3 fruit fly cellular contexts compared by ENCODE assay signal in genomic region chr3L:7153634-7154033, dm6.
A peak's percentile ranks its signal among the peaks of the same experiment; 100 is the strongest.
TF ChIP-seq lines count a peak whose summit lies in the region.

No protein-coding gene starts in this region.

TF ChIP-seq in whole organism, embryonic, 481 proteins besides CTCF, POLR2A, EP300 and RAD21 (continued from another document and continues in another):
- TF ChIP-seq C15 (GFP tag; IDR thresholded peaks at IDR 0.05; lab: Robert Waterston, UW) (no peak), MESR4 (GFP tag; optimal IDR thresholded peaks at IDR 0.05; lab: Kevin White, UChicago) (no peak), fd64A (GFP tag; optimal IDR thresholded peaks at IDR 0.05; lab: Kevin White, UChicago) (no peak), CG11398 (GFP tag; optimal IDR thresholded peaks at IDR 0.05; lab: Kevin White, UChicago) (no peak), CG3995 (GFP tag; optimal IDR thresholded peaks at IDR 0.05; lab: Kevin White, UChicago) (no peak), dmrt99B (tag; optimal IDR thresholded peaks at IDR 0.05; lab: Kevin White, UChicago) (peak; percentile 39), lilli (GFP tag; optimal IDR thresholded peaks at IDR 0.05; lab: Kevin White, UChicago) (peak; percentile 1), Atf6 (GFP tag; IDR thresholded peaks at IDR 0.05; lab: Robert Waterston, UW) (no peak), yki (optimal IDR thresholded peaks at IDR 0.05; lab: Kevin White, UChicago) (no peak), CG5245 (GFP tag; optimal IDR thresholded peaks at IDR 0.05; lab: Kevin White, UChicago) (no peak), CG2712 (tag; optimal IDR thresholded peaks at IDR 0.05; lab: Kevin White, UChicago) (peak; percentile 19), sens (GFP tag; lab: Kevin White, UChicago) (peak; percentile 76), lola (GFP tag; optimal IDR thresholded peaks at IDR 0.05; lab: Kevin White, UChicago) (peak in 1 of 3 experiments; percentile 5), Hey (tag; optimal IDR thresholded peaks at IDR 0.05; lab: Kevin White, UChicago) (no peak), esg (GFP tag; conservative IDR thresholded peaks at IDR 0.05; lab: Robert Waterston, UW) (no peak), Adf1 (GFP tag; IDR thresholded peaks at IDR 0.05; lab: Robert Waterston, UW) (no peak), wek (GFP tag; optimal IDR thresholded peaks at IDR 0.05; lab: Kevin White, UChicago) (no peak), CG6254 (GFP tag; optimal IDR thresholded peaks at IDR 0.05; lab: Kevin White, UChicago) (no peak), fd96Cb (tag; optimal IDR thresholded peaks at IDR 0.05; lab: Kevin White, UChicago) (no peak), dimm (GFP tag; IDR thresholded peaks at IDR 0.05; lab: Robert Waterston, UW) (no peak), CG6654 (GFP tag; optimal IDR thresholded peaks at IDR 0.05; lab: Kevin White, UChicago) (no peak), nom (GFP tag; optimal IDR thresholded peaks at IDR 0.05; lab: Kevin White, UChicago) (peak; percentile 44), CG7556 (GFP tag; optimal IDR thresholded peaks at IDR 0.05; lab: Kevin White, UChicago) (no peak), run (tag; optimal IDR thresholded peaks at IDR 0.05; lab: Kevin White, UChicago) (no peak), ems (GFP tag; optimal IDR thresholded peaks at IDR 0.05; lab: Kevin White, UChicago) (no peak), CG12942 (GFP tag; optimal IDR thresholded peaks at IDR 0.05; lab: Kevin White, UChicago) (no peak), Opbp (GFP tag; IDR thresholded peaks at IDR 0.05; lab: Robert Waterston, UW; ENCODE audit: partially characterized antibody) (no peak), toy (GFP tag; IDR thresholded peaks at IDR 0.05; lab: Robert Waterston, UW) (no peak), pan (optimal IDR thresholded peaks at IDR 0.05; lab: Kevin White, UChicago) (no peak), pan (GFP tag; optimal IDR thresholded peaks at IDR 0.05 in 1 of 2, IDR thresholded peaks at IDR 0.05 in 1 of 2) (no peak), wor (GFP tag; IDR thresholded peaks at IDR 0.05; lab: Robert Waterston, UW) (no peak), CG9215 (GFP tag; IDR thresholded peaks at IDR 0.05; lab: Robert Waterston, UW) (no peak), peb (GFP tag; IDR thresholded peaks at IDR 0.05; lab: Robert Waterston, UW) (no peak), CG14710 (tag; optimal IDR thresholded peaks at IDR 0.05; lab: Kevin White, UChicago) (peak; percentile 1), ftz-f1 (GFP tag; optimal IDR thresholded peaks at IDR 0.05; lab: Kevin White, UChicago) (no peak), CG2116 (GFP tag; optimal IDR thresholded peaks at IDR 0.05; lab: Kevin White, UChicago) (no peak), CG16813 (GFP tag; IDR thresholded peaks at IDR 0.05; lab: Robert Waterston, UW; ENCODE audit: partially characterized antibody) (no peak), E2f1 (GFP tag; IDR thresholded peaks at IDR 0.05; lab: Robert Waterston, UW) (no peak), sug (tag; optimal IDR thresholded peaks at IDR 0.05; lab: Kevin White, UChicago) (no peak), CG18764 (GFP tag; optimal IDR thresholded peaks at IDR 0.05; lab: Kevin White, UChicago) (no peak), Blimp-1 (GFP tag; optimal IDR thresholded peaks at IDR 0.05; lab: Kevin White, UChicago) (peak; percentile 34), sd (tag; optimal IDR thresholded peaks at IDR 0.05; lab: Kevin White, UChicago) (no peak), disco-r (GFP tag; optimal IDR thresholded peaks at IDR 0.05; lab: Kevin White, UChicago) (no peak), CG17359 (tag; optimal IDR thresholded peaks at IDR 0.05; lab: Kevin White, UChicago) (peak; percentile 1), Bdp1 (GFP tag; optimal IDR thresholded peaks at IDR 0.05; lab: Kevin White, UChicago) (no peak), Max (GFP tag; optimal IDR thresholded peaks at IDR 0.05; lab: Kevin White, UChicago) (no peak), odd (GFP tag; optimal IDR thresholded peaks at IDR 0.05; lab: Kevin White, UChicago) (no peak)

TF ChIP-seq in whole organism, prepupa, 60 proteins besides CTCF, POLR2A, EP300 and RAD21 (continued from another document):
- peak; percentile 71 for TF ChIP-seq svp (GFP tag; lab: Kevin White, UChicago)
- TF ChIP-seq CG8632 (GFP tag; optimal IDR thresholded peaks at IDR 0.05; lab: Kevin White, UChicago) = peak; percentile 73
- peak; percentile 74 for TF ChIP-seq pdm3 (GFP tag; optimal IDR thresholded peaks at IDR 0.05; lab: Kevin White, UChicago)
- peak; percentile 44 for TF ChIP-seq Lpt (GFP tag; optimal IDR thresholded peaks at IDR 0.05; lab: Kevin White, UChicago)
- peak; percentile 76 for TF ChIP-seq CG4318 (GFP tag; optimal IDR thresholded peaks at IDR 0.05; lab: Kevin White, UChicago)
- TF ChIP-seq fd59A (GFP tag; optimal IDR thresholded peaks at IDR 0.05; lab: Kevin White, UChicago) = peak; percentile 64
- TF ChIP-seq topi (GFP tag; optimal IDR thresholded peaks at IDR 0.05; lab: Kevin White, UChicago) = peak; percentile 72
- peak; percentile 82 for TF ChIP-seq CG15336 (GFP tag; IDR thresholded peaks at IDR 0.05; lab: Robert Waterston, UW)
- TF ChIP-seq CG11762 (GFP tag; optimal IDR thresholded peaks at IDR 0.05; lab: Kevin White, UChicago; ENCODE audit: insufficient read depth) = peak; percentile 74
- peak; percentile 67 for TF ChIP-seq CG31627 (GFP tag; optimal IDR thresholded peaks at IDR 0.05; lab: Kevin White, UChicago)
- peak; percentile 74 for TF ChIP-seq dsx (GFP tag; optimal IDR thresholded peaks at IDR 0.05; lab: Kevin White, UChicago; ENCODE audit: poor library complexity, severe bottlenecking)
- peak; percentile 57 for TF ChIP-seq CG1621 (tag; optimal IDR thresholded peaks at IDR 0.05; lab: Kevin White, UChicago)
- peak; percentile 73 for TF ChIP-seq CG3032 (tag; optimal IDR thresholded peaks at IDR 0.05; lab: Kevin White, UChicago)
- peak; percentile 59 for TF ChIP-seq Sox102F (GFP tag; optimal IDR thresholded peaks at IDR 0.05; lab: Kevin White, UChicago)
- TF ChIP-seq CG8119 (GFP tag; IDR thresholded peaks at IDR 0.05; lab: Robert Waterston, UW) = peak; percentile 81
- peak; percentile 94 for TF ChIP-seq Eip78C (GFP tag; lab: Kevin White, UChicago)
- peak; percentile 12; the same call in 1 of the 2 replicates for TF ChIP-seq CG11294 (GFP tag; IDR thresholded peaks at IDR 0.05; lab: Robert Waterston, UW)
- TF ChIP-seq fkh (GFP tag; optimal IDR thresholded peaks at IDR 0.05; lab: Kevin White, UChicago) = no peak
- TF ChIP-seq Eip93F (GFP tag; optimal IDR thresholded peaks at IDR 0.05; lab: Kevin White, UChicago) = no peak
- peak; percentile 73 for TF ChIP-seq CG34406 (GFP tag; optimal IDR thresholded peaks at IDR 0.05; lab: Kevin White, UChicago)
- peak; percentile 60 for TF ChIP-seq Gug (GFP tag; IDR thresholded peaks at IDR 0.05; lab: Robert Waterston, UW)
- TF ChIP-seq CG6854 (GFP tag; optimal IDR thresholded peaks at IDR 0.05; lab: Kevin White, UChicago) = peak; percentile 11
- TF ChIP-seq net (GFP tag; optimal IDR thresholded peaks at IDR 0.05; lab: Kevin White, UChicago) = peak; percentile 73
- peak; percentile 58 for TF ChIP-seq lz (GFP tag; optimal IDR thresholded peaks at IDR 0.05; lab: Kevin White, UChicago)
- peak; percentile 71 for TF ChIP-seq Sox14 (GFP tag; optimal IDR thresholded peaks at IDR 0.05; lab: Kevin White, UChicago)
- peak; percentile 44 to 74 for TF ChIP-seq ss (GFP tag; optimal IDR thresholded peaks at IDR 0.05; lab: Kevin White, UChicago)
- TF ChIP-seq CG3919 (GFP tag; optimal IDR thresholded peaks at IDR 0.05; lab: Kevin White, UChicago) = peak; percentile 79
- peak; percentile 57 to 65 for TF ChIP-seq salr (GFP tag; optimal IDR thresholded peaks at IDR 0.05; lab: Kevin White, UChicago)
- TF ChIP-seq acj6 (GFP tag; optimal IDR thresholded peaks at IDR 0.05; lab: Kevin White, UChicago) = peak; percentile 79
- peak; percentile 62; the same call in 1 of the 3 replicates for TF ChIP-seq CG6163 (GFP tag; IDR thresholded peaks at IDR 0.05; lab: Robert Waterston, UW)
- peak; percentile 74 for TF ChIP-seq achi (GFP tag; optimal IDR thresholded peaks at IDR 0.05; lab: Kevin White, UChicago)
- TF ChIP-seq Hr38 (GFP tag; optimal IDR thresholded peaks at IDR 0.05; lab: Kevin White, UChicago) = no peak
- peak; percentile 70 for TF ChIP-seq CG7368 (GFP tag; optimal IDR thresholded peaks at IDR 0.05; lab: Kevin White, UChicago)
- peak; percentile 82 for TF ChIP-seq Hr4 (GFP tag; optimal IDR thresholded peaks at IDR 0.05; lab: Kevin White, UChicago)
- peak; percentile 73 for TF ChIP-seq CG10631 (GFP tag; optimal IDR thresholded peaks at IDR 0.05; lab: Kevin White, UChicago)
- peak; percentile 65 for TF ChIP-seq Smox (GFP tag; optimal IDR thresholded peaks at IDR 0.05; lab: Kevin White, UChicago)
- peak; percentile 77 for TF ChIP-seq Ets96B (tag; optimal IDR thresholded peaks at IDR 0.05; lab: Kevin White, UChicago)

TF ChIP-seq in whole organism, wandering third instar larva, 38 proteins besides CTCF, POLR2A, EP300 and RAD21 (continued from another document):
- TF ChIP-seq Dif (GFP tag; optimal IDR thresholded peaks at IDR 0.05; lab: Kevin White, UChicago; ENCODE audit: partially characterized antibody) (no peak), Sp1 (GFP tag; optimal IDR thresholded peaks at IDR 0.05; lab: Kevin White, UChicago) (peak; percentile 63), Mio (GFP tag; optimal IDR thresholded peaks at IDR 0.05; lab: Kevin White, UChicago) (no peak), Hr83 (GFP tag; optimal IDR thresholded peaks at IDR 0.05; lab: Kevin White, UChicago; ENCODE audit: poor library complexity, severe bottlenecking) (no peak), psq (GFP tag; optimal IDR thresholded peaks at IDR 0.05; lab: Kevin White, UChicago) (peak; percentile 30), tai (GFP tag; optimal IDR thresholded peaks at IDR 0.05; lab: Kevin White, UChicago) (no peak)
TF ChIP-seq in whole organism, wandering third instar larva: peak in this region for 14.
